Fruit fly (Drosophila melanogaster) whole organism, embryonic: Measurements from ENCODE around the gene Osi21.

ENCODE experiments used
- ATbp ChIP-seq: fragments of 200-800 bp; sonication (Bioruptor generic); optimal IDR thresholded peaks from 2 replicates; lab custom pipeline; 2017; ENCODE audit warnings: missing biosample characterization, mild to moderate bottlenecking, missing genetic modification characterization, missing genetic modification reagents
- B-H1 ChIP-seq: fragments of 200-800 bp; sonication (Bioruptor generic); IDR thresholded peaks from 3 replicates; pipeline ENCODE4 v1.3.6; 2022; ENCODE audit warnings: missing biosample characterization, missing genetic modification characterization
- CG15073 ChIP-seq: fragments of 200-800 bp; sonication (Bioruptor generic); optimal IDR thresholded peaks from 2 replicates; lab custom pipeline; 2016; ENCODE audit warnings: missing biosample characterization, missing genetic modification characterization
- CG18476 ChIP-seq: fragments of 200-800 bp; sonication (Bioruptor generic); optimal IDR thresholded peaks from 2 replicates; lab custom pipeline; 2016; ENCODE audit warnings: missing biosample characterization, mild to moderate bottlenecking, missing genetic modification characterization
- D19B ChIP-seq: fragments of 200-800 bp; sonication (Bioruptor generic); optimal IDR thresholded peaks from 2 replicates; lab custom pipeline; 2017; ENCODE audit warnings: missing biosample characterization, mild to moderate bottlenecking, missing genetic modification characterization
- Dll ChIP-seq: fragments of 200-800 bp; sonication (Bioruptor generic); IDR thresholded peaks from 4 replicates; pipeline ENCODE4 v1.3.6; 2022; ENCODE audit warnings: missing biosample characterization, missing genetic modification characterization; ENCODE audit not compliant: partially characterized antibody
- Lpt ChIP-seq: fragments of >200 bp; optimal IDR thresholded peaks from 2 replicates; lab custom pipeline; 2018; ENCODE audit warnings: missing biosample characterization, missing genetic modification characterization
- Mad ChIP-seq: fragments of 200-800 bp; sonication (Bioruptor generic); optimal IDR thresholded peaks from 2 replicates; lab custom pipeline; 2016; ENCODE audit warnings: missing biosample characterization, missing genetic modification characterization
- Mes4 ChIP-seq: fragments of 200-800 bp; sonication (Bioruptor generic); optimal IDR thresholded peaks from 2 replicates; lab custom pipeline; 2016; ENCODE audit warnings: missing biosample characterization, missing genetic modification characterization
- Xbp1 ChIP-seq: fragments of 200-800 bp; sonication (Bioruptor generic); optimal IDR thresholded peaks from 3 replicates; lab custom pipeline; 2016; ENCODE audit warnings: missing biosample characterization, mild to moderate bottlenecking, missing genetic modification characterization
- croc ChIP-seq: fragments of 200-800 bp; sonication (Bioruptor generic); conservative IDR thresholded peaks from 3 replicates; pipeline ENCODE4 v1.3.6; 2022; ENCODE audit warnings: missing biosample characterization, missing genetic modification characterization
- her ChIP-seq: fragments of 200-800 bp; sonication (Bioruptor generic); optimal IDR thresholded peaks from 2 replicates; lab custom pipeline; 2016; ENCODE audit warnings: missing biosample characterization, missing genetic modification characterization
- trh ChIP-seq: fragments of 200-800 bp; sonication (Bioruptor generic); optimal IDR thresholded peaks from 2 replicates; lab custom pipeline; 2016; ENCODE audit warnings: missing biosample characterization, missing genetic modification characterization

DNA sequence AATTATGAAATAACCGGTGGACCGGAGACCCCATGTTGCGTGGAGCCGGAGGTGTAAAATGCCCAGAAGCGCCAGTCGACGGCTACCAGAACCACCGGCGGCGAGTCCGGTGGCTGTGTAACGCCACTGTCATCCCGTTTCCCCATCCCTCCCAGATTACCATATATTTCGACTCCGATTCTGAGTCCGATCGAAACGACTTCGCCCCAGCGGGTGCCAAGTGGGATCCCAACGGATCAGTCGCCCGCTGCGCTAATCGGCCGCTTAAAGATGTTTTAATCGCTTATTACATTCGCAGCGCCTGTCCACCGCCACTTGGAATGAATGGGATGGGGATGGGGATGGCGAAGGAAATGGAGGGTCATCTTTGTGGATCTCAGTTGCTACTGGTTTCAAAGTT, 37.3 kb upstream of the Osi21 start:
- TF ChIP-seq D19B: no peak
- no peak for TF ChIP-seq croc (GFP tag; lab: Robert Waterston, UW)
- TF ChIP-seq CG18476 (GFP tag; lab: Kevin White, UChicago): no peak
- no peak for TF ChIP-seq CG15073 (GFP tag; lab: Kevin White, UChicago)
- no peak for TF ChIP-seq ATbp
- TF ChIP-seq Mad (GFP tag; lab: Kevin White, UChicago): no peak
- no peak for TF ChIP-seq B-H1 (GFP tag; lab: Robert Waterston, UW)
- no peak for TF ChIP-seq Lpt (GFP tag; lab: Kevin White, UChicago)
- no peak for TF ChIP-seq Mes4 (GFP tag; lab: Kevin White, UChicago)
- TF ChIP-seq her (GFP tag; lab: Kevin White, UChicago): no peak
- no peak for TF ChIP-seq Dll (GFP tag; lab: Robert Waterston, UW)
- TF ChIP-seq trh (GFP tag; lab: Kevin White, UChicago): no peak
- no peak for TF ChIP-seq Xbp1
